Worm (Caenorhabditis elegans) whole organism, L4 larva: ENCODE measurements around the gene srh-52.

Source experiments
- F26F4.8 ChIP-seq: fragments of 200-800 bp; sonication (Bioruptor generic); conservative IDR thresholded peaks from 2 replicates; pipeline ENCODE4 v1.3.6; 2022; ENCODE audit warnings: missing genetic modification characterization, missing compliant biosample characterization
- F49E8.2 ChIP-seq: sonication (generic microtip); optimal IDR thresholded peaks from 2 replicates; lab custom pipeline; 2016; ENCODE audit warnings: missing compliant biosample characterization, mild to moderate bottlenecking, missing genetic modification characterization, borderline replicate concordance
- R02D3.7 ChIP-seq: fragments of 150-350 bp; sonication (generic microtip); optimal IDR thresholded peaks from 3 replicates; lab custom pipeline; 2014; ENCODE audit warnings: missing biosample characterization, missing genetic modification characterization
- Y75B8A.6 ChIP-seq: fragments of 200-800 bp; sonication (Bioruptor generic); IDR thresholded peaks from 2 replicates; pipeline ENCODE4 v1.3.6; 2022; ENCODE audit warnings: missing genetic modification reagents, missing genetic modification characterization, missing compliant biosample characterization
- ZK546.5 ChIP-seq, 2 experiments: sonication (generic microtip); optimal IDR thresholded peaks; 2 replicates each; lab custom pipeline; 2017; ENCODE audit warnings: missing biosample characterization in 2 of 2, missing genetic modification characterization in 2 of 2
- ama-1 ChIP-seq: fragments of 150-350 bp; optimal IDR thresholded peaks from 2 replicates; lab custom pipeline; 2014; ENCODE audit warnings: inconsistent platforms, mixed read lengths
- ceh-20 ChIP-seq: fragments of 200-800 bp; sonication (Bioruptor generic); IDR thresholded peaks from 2 replicates; pipeline ENCODE4 v1.3.6; 2022; ENCODE audit warnings: missing genetic modification reagents, missing genetic modification characterization, missing compliant biosample characterization
- ces-1 ChIP-seq: fragments of 150-350 bp; sonication (generic microtip); optimal IDR thresholded peaks from 4 replicates; lab custom pipeline; 2014; ENCODE audit warnings: missing biosample characterization, missing genetic modification reagents, missing genetic modification characterization
- cey-2 ChIP-seq: sonication (generic microtip); optimal IDR thresholded peaks from 3 replicates; lab custom pipeline; 2017; ENCODE audit warnings: missing genetic modification characterization, mild to moderate bottlenecking, missing compliant biosample characterization, antibody characterized with exemption, borderline replicate concordance; ENCODE audit not compliant: insufficient read depth
- daf-12 ChIP-seq: fragments of 150-350 bp; optimal IDR thresholded peaks from 2 replicates; lab custom pipeline; 2014; ENCODE audit warnings: missing biosample characterization, missing genetic modification reagents, missing genetic modification characterization
- daf-16 ChIP-seq, 3 experiments: sonication (generic microtip); optimal IDR thresholded peaks; 2 replicates each; lab custom pipeline; 2016 to 2017; ENCODE audit warnings: missing genetic modification characterization in 3 of 3, missing genetic modification reagents in 3 of 3, mild to moderate bottlenecking in 2 of 3, missing compliant biosample characterization in 2 of 3, missing biosample characterization in 1 of 3, moderate library complexity in 1 of 3
- daf-19 ChIP-seq: fragments of 200-800 bp; sonication (Bioruptor generic); conservative IDR thresholded peaks from 2 replicates; pipeline ENCODE4 v1.3.6; 2022; ENCODE audit warnings: missing genetic modification characterization, missing compliant biosample characterization
- daf-8 ChIP-seq: fragments of 200-800 bp; sonication (Bioruptor generic); IDR thresholded peaks from 2 replicates; pipeline ENCODE4 v1.3.6; 2022; ENCODE audit warnings: missing genetic modification characterization, missing compliant biosample characterization
- dmd-6 ChIP-seq: fragments of 200-800 bp; sonication (Bioruptor generic); IDR thresholded peaks from 2 replicates; pipeline ENCODE4 v1.3.6; 2022; ENCODE audit warnings: missing genetic modification reagents, missing genetic modification characterization, missing compliant biosample characterization
- duxl-1 ChIP-seq: sonication (generic microtip); optimal IDR thresholded peaks from 2 replicates; lab custom pipeline; 2016; ENCODE audit warnings: mild to moderate bottlenecking, missing genetic modification characterization, moderate library complexity, missing compliant biosample characterization; ENCODE audit not compliant: poor library complexity
- gei-8 ChIP-seq: fragments of 200-800 bp; sonication (Bioruptor generic); optimal IDR thresholded peaks from 2 replicates; lab custom pipeline; 2018; ENCODE audit warnings: mild to moderate bottlenecking, missing genetic modification characterization, missing compliant biosample characterization
- hif-1 ChIP-seq, 2 experiments: sonication (generic microtip); optimal IDR thresholded peaks; 2 replicates each; lab custom pipeline; 2016 to 2017; ENCODE audit warnings: missing compliant biosample characterization in 2 of 2, missing genetic modification characterization in 2 of 2, missing genetic modification reagents in 2 of 2, missing genotype in 2 of 2, mild to moderate bottlenecking in 1 of 2
- lin-38 ChIP-seq: fragments of 200-800 bp; sonication (Bioruptor generic); IDR thresholded peaks from 2 replicates; pipeline ENCODE4 v1.3.6; 2022; ENCODE audit warnings: missing genetic modification reagents, missing genetic modification characterization, missing compliant biosample characterization
- madf-5 ChIP-seq, 2 experiments: fragments of 200-800 bp; sonication (Bioruptor generic); IDR thresholded peaks; 2 replicates each; pipeline ENCODE4 v1.3.6; 2022; ENCODE audit warnings: missing compliant biosample characterization in 2 of 2, missing genetic modification characterization in 2 of 2
- mdl-1 ChIP-seq, 2 experiments: fragments of 150-350 bp in 1 of 2; sonication (generic microtip) in 1 of 2; optimal IDR thresholded peaks; 2 replicates each; lab custom pipeline; 2014 to 2017; ENCODE audit warnings: missing biosample characterization in 2 of 2, missing genetic modification characterization in 2 of 2
- mep-1 ChIP-seq: fragments of 150-350 bp; sonication (generic microtip); optimal IDR thresholded peaks from 3 replicates; lab custom pipeline; 2014; ENCODE audit warnings: missing biosample characterization, missing genetic modification characterization
- mes-2 ChIP-seq: sonication (generic microtip); optimal IDR thresholded peaks from 2 replicates; lab custom pipeline; 2016; ENCODE audit warnings: missing genotype, mild to moderate bottlenecking, missing genetic modification characterization, missing compliant biosample characterization; ENCODE audit not compliant: poor library complexity, severe bottlenecking
- mxl-3 ChIP-seq: fragments of 200-800 bp; sonication (Bioruptor generic); optimal IDR thresholded peaks from 2 replicates; lab custom pipeline; 2018; ENCODE audit warnings: mild to moderate bottlenecking, missing genetic modification characterization, missing compliant biosample characterization
- nhr-111 ChIP-seq: fragments of 200-800 bp; sonication (Bioruptor generic); optimal IDR thresholded peaks from 2 replicates; lab custom pipeline; 2018; ENCODE audit warnings: mild to moderate bottlenecking, missing genetic modification characterization, missing compliant biosample characterization
- nhr-237 ChIP-seq: sonication (generic microtip); optimal IDR thresholded peaks from 2 replicates; lab custom pipeline; 2017; ENCODE audit warnings: missing biosample characterization, missing genetic modification characterization
- nhr-41 ChIP-seq: fragments of 200-800 bp; sonication (Bioruptor generic); IDR thresholded peaks from 2 replicates; pipeline ENCODE4 v1.3.6; 2022; ENCODE audit warnings: missing genetic modification reagents, missing genetic modification characterization, missing compliant biosample characterization
- nhr-42 ChIP-seq: fragments of 200-800 bp; sonication (Bioruptor generic); IDR thresholded peaks from 2 replicates; pipeline ENCODE4 v1.3.6; 2022; ENCODE audit warnings: missing genetic modification characterization, missing compliant biosample characterization
- nhr-76 ChIP-seq: fragments of 150-350 bp; optimal IDR thresholded peaks from 2 replicates; lab custom pipeline; 2014; ENCODE audit warnings: missing biosample characterization, missing genetic modification characterization
- nhr-77 ChIP-seq: fragments of 150-350 bp; optimal IDR thresholded peaks from 2 replicates; lab custom pipeline; 2014; ENCODE audit warnings: missing biosample characterization, missing genetic modification characterization
- pha-4 ChIP-seq, 2 experiments: fragments of 150-350 bp in 1 of 2; fragments of 200-800 bp in 1 of 2; sonication (Bioruptor generic) in 1 of 2; IDR thresholded peaks in 1 of 2; optimal IDR thresholded peaks in 1 of 2; 2 replicates each; pipeline versions ENCODE4 v1.3.6 to Lab custom; 2014 to 2022; ENCODE audit warnings: missing genetic modification characterization in 2 of 2, missing genetic modification reagents in 2 of 2, missing biosample characterization in 1 of 2, missing compliant biosample characterization in 1 of 2
- php-3 ChIP-seq: fragments of 200-800 bp; sonication (Bioruptor generic); IDR thresholded peaks from 2 replicates; pipeline ENCODE4 v1.3.6; 2022; ENCODE audit warnings: missing genetic modification reagents, missing genetic modification characterization, missing compliant biosample characterization
- saeg-2 ChIP-seq: fragments of 200-800 bp; sonication (Bioruptor generic); IDR thresholded peaks from 2 replicates; pipeline ENCODE4 v1.3.6; 2022; ENCODE audit warnings: missing genetic modification reagents, missing genetic modification characterization, missing compliant biosample characterization
- sdz-12 ChIP-seq: fragments of 200-800 bp; sonication (Bioruptor generic); optimal IDR thresholded peaks from 2 replicates; lab custom pipeline; 2018; ENCODE audit warnings: mild to moderate bottlenecking, missing genetic modification characterization, missing compliant biosample characterization
- skn-1 ChIP-seq: fragments of 150-350 bp; optimal IDR thresholded peaks from 2 replicates; lab custom pipeline; 2014; ENCODE audit warnings: missing biosample characterization, missing genetic modification characterization
- unc-130 ChIP-seq: sonication (generic microtip); optimal IDR thresholded peaks from 2 replicates; lab custom pipeline; 2016; ENCODE audit warnings: missing genetic modification reagents, missing genetic modification characterization, missing compliant biosample characterization
- unc-62 ChIP-seq, 3 experiments: fragments of 150-350 bp in 1 of 3; sonication (generic microtip); optimal IDR thresholded peaks in 2 of 3; peaks in 1 of 3; 1 replicate in 1 of 3; 2 replicates in 2 of 3; lab custom pipeline; 2014 to 2017; ENCODE audit warnings: missing biosample characterization in 3 of 3, missing genetic modification characterization in 3 of 3, missing genetic modification reagents in 3 of 3, missing genotype in 1 of 3
- zip-11 ChIP-seq: fragments of 200-800 bp; sonication (Bioruptor generic); IDR thresholded peaks from 2 replicates; pipeline ENCODE4 v1.3.6; 2022; ENCODE audit warnings: missing genetic modification characterization, missing compliant biosample characterization

srh-52 gene

ce11 chrV:15399691-15400377 lies 23.7 kb upstream of the srh-52 start, which contains the start of the genes T06E6.15 and sri-7:
T06E6.15 (minus strand) TSS chrV:15399791.
sri-7 (plus strand) TSS chrV:15400327.
- TF ChIP-seq php-3 (GFP tag; lab: Robert Waterston, UW) (no peak), daf-8 (GFP tag; lab: Robert Waterston, UW) (no peak), daf-12 (tag; lab: Kevin White, UChicago) (no peak), zip-11 (GFP tag; lab: Robert Waterston, UW) (no peak), duxl-1 (tag; lab: Kevin White, UChicago) (no peak), nhr-76 (tag; lab: Kevin White, UChicago) (no peak), mes-2 (tag; lab: Kevin White, UChicago) (no peak), sdz-12 (GFP tag; lab: Kevin White, UChicago) (no peak), cey-2 (tag; lab: Kevin White, UChicago) (no peak), mxl-3 (GFP tag; lab: Kevin White, UChicago) (no peak), madf-5 (GFP tag; IDR thresholded peaks at IDR 0.05; lab: Robert Waterston, UW) (no peak), nhr-237 (tag; lab: Kevin White, UChicago) (no peak), unc-62 (GFP tag; optimal IDR thresholded peaks at IDR 0.05 in 1 of 2; lab: Kevin White, UChicago) (no peak), unc-62 (tag; optimal IDR thresholded peaks at IDR 0.05; lab: Kevin White, UChicago) (no peak), nhr-77 (tag; lab: Kevin White, UChicago) (no peak), R02D3.7 (no peak), gei-8 (GFP tag; lab: Kevin White, UChicago) (no peak), pha-4 (GFP tag; IDR thresholded peaks at IDR 0.05; lab: Robert Waterston, UW) (no peak), pha-4 (tag; optimal IDR thresholded peaks at IDR 0.05; lab: Kevin White, UChicago) (no peak), daf-19 (GFP tag; lab: Robert Waterston, UW) (no peak)
- TF ChIP-seq, all 104 proteins: peak for 0

ce11 chrV:15398728-15399127 lies 22.6 kb upstream of the srh-52 start, which contains the start of gene fbxa-199:
fbxa-199 (minus strand) TSS chrV:15398828.
- TF ChIP-seq ceh-20 (GFP tag; lab: Robert Waterston, UW) (no peak), Y75B8A.6 (GFP tag; lab: Robert Waterston, UW) (no peak), mes-2 (tag; lab: Kevin White, UChicago) (no peak), lin-38 (no peak), hif-1 (tag; optimal IDR thresholded peaks at IDR 0.05; lab: Kevin White, UChicago) (no peak), mdl-1 (tag; optimal IDR thresholded peaks at IDR 0.05; lab: Kevin White, UChicago) (no peak), F49E8.2 (tag; lab: Kevin White, UChicago) (no peak), dmd-6 (no peak), nhr-111 (GFP tag; lab: Kevin White, UChicago) (no peak), skn-1 (tag; lab: Kevin White, UChicago) (no peak), ZK546.5 (tag; optimal IDR thresholded peaks at IDR 0.05; lab: Kevin White, UChicago) (no peak), mep-1 (tag; lab: Kevin White, UChicago) (no peak), daf-16 (GFP tag; optimal IDR thresholded peaks at IDR 0.05; lab: Kevin White, UChicago) (no peak), daf-16 (tag; optimal IDR thresholded peaks at IDR 0.05; lab: Kevin White, UChicago) (no peak), ama-1 (no peak), duxl-1 (tag; lab: Kevin White, UChicago) (no peak), unc-130 (no peak), ces-1 (GFP tag; lab: Kevin White, UChicago) (no peak)

ce11 chrV:15397139-15397538 lies 21.0 kb upstream of the srh-52 start:
- TF ChIP-seq daf-8 (GFP tag; lab: Robert Waterston, UW): no peak
- TF ChIP-seq saeg-2: no peak
- TF ChIP-seq ces-1 (GFP tag; lab: Kevin White, UChicago): no peak
- no peak for TF ChIP-seq nhr-41 (GFP tag; lab: Robert Waterston, UW)
- no peak for TF ChIP-seq nhr-42 (GFP tag; lab: Robert Waterston, UW)
- no peak for TF ChIP-seq madf-5 (GFP tag; IDR thresholded peaks at IDR 0.05; lab: Robert Waterston, UW)
- no peak for TF ChIP-seq daf-16 (GFP tag; optimal IDR thresholded peaks at IDR 0.05; lab: Kevin White, UChicago)
- no peak for TF ChIP-seq daf-16 (tag; optimal IDR thresholded peaks at IDR 0.05; lab: Kevin White, UChicago)
- no peak for TF ChIP-seq F26F4.8 (GFP tag; lab: Robert Waterston, UW)
- TF ChIP-seq nhr-237 (tag; lab: Kevin White, UChicago): no peak
- no peak for TF ChIP-seq unc-130
- TF ChIP-seq Y75B8A.6 (GFP tag; lab: Robert Waterston, UW): no peak
- TF ChIP-seq daf-19 (GFP tag; lab: Robert Waterston, UW): no peak
- TF ChIP-seq hif-1 (tag; optimal IDR thresholded peaks at IDR 0.05; lab: Kevin White, UChicago): no peak
